Fruit fly (Drosophila melanogaster): Measurements from ENCODE around the gene CG18404.

Gene CG18404

DNA sequence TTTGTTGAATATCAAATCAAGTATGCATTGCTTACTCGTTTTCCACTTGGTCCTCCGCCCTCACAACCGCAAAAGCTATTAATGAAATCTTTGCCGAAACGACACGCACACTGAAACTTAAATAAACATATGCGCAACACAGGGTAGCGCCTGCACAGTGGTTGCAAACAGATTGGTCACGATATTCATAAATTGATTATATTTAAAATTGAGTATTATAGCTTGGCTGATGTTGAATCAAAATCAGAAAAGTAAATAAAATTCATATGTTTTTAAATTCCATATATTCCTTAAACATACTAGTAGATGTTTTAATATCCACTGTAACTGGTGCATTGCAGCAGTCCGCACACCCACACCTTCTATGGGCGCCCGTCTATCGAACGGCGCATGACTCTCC, 31.0 kb downstream of the CG18404 start (continued):
- 0 out of 3 replicates have a peak, but pooled peaks have one; percentile 21 for TF ChIP-seq CG34422 (GFP tag; IDR thresholded peaks at IDR 0.05)
- no peak for TF ChIP-seq CG17568 (GFP tag; optimal IDR thresholded peaks at IDR 0.05)
- peak; percentile 16 for TF ChIP-seq CG11504 (tag; optimal IDR thresholded peaks at IDR 0.05)
- TF ChIP-seq Ptx1 (GFP tag; IDR thresholded peaks at IDR 0.05): peak; percentile 31; the same call in 1 of the 2 replicates
- TF ChIP-seq pita (GFP tag; optimal IDR thresholded peaks at IDR 0.05): no peak
- no peak for TF ChIP-seq CG17802 (tag; optimal IDR thresholded peaks at IDR 0.05)
- no peak for TF ChIP-seq sna (GFP tag; IDR thresholded peaks at IDR 0.05; ENCODE audit: partially characterized antibody)
- TF ChIP-seq otp (GFP tag; IDR thresholded peaks at IDR 0.05): 0 out of 3 replicates have a peak, but pooled peaks have one; percentile 27
- TF ChIP-seq tio (GFP tag; optimal IDR thresholded peaks at IDR 0.05): peak; percentile 4

- TF ChIP-seq CG31365 (tag; optimal IDR thresholded peaks at IDR 0.05) (peak; percentile 77), Drgx (GFP tag; IDR thresholded peaks at IDR 0.05) (peak; percentile 34; the same call in 1 of the 2 replicates), CG17186 (GFP tag; optimal IDR thresholded peaks at IDR 0.05) (no peak), lbe (GFP tag; optimal IDR thresholded peaks at IDR 0.05) (peak; percentile 27), corto (GFP tag; optimal IDR thresholded peaks at IDR 0.05) (peak; percentile 43), Dfd (GFP tag; optimal IDR thresholded peaks at IDR 0.05) (peak in 1 of 2 experiments; percentile 15), CG9932 (GFP tag; IDR thresholded peaks at IDR 0.05) (0 out of 2 replicates have a peak, but pooled peaks have one; percentile 1), wor (GFP tag; IDR thresholded peaks at IDR 0.05) (no peak)
These were observed 31.6 kb downstream of the CG18404 start for dm6 chr3R:30284573-30284972.

- 0 out of 2 replicates have a peak, but pooled peaks have one; percentile 15 for TF ChIP-seq CG10959 (GFP tag; IDR thresholded peaks at IDR 0.05)
- TF ChIP-seq NfI (GFP tag; optimal IDR thresholded peaks at IDR 0.05): no peak
- no peak for TF ChIP-seq cad (GFP tag; optimal IDR thresholded peaks at IDR 0.05)
- TF ChIP-seq abd-A (tag; optimal IDR thresholded peaks at IDR 0.05): no peak
- TF ChIP-seq CG3726 (GFP tag; IDR thresholded peaks at IDR 0.05): 0 out of 3 replicates have a peak, but pooled peaks have one; percentile 23
- TF ChIP-seq CG31441 (GFP tag; IDR thresholded peaks at IDR 0.05): no peak
- TF ChIP-seq CG14441 (GFP tag; IDR thresholded peaks at IDR 0.05): no peak
- peak; percentile 20 for TF ChIP-seq CG9727 (GFP tag; optimal IDR thresholded peaks at IDR 0.05)
- no peak for TF ChIP-seq ttk (GFP tag; IDR thresholded peaks at IDR 0.05)
- no peak for TF ChIP-seq E2f1 (GFP tag; IDR thresholded peaks at IDR 0.05)
- no peak for TF ChIP-seq Fer3 (tag; optimal IDR thresholded peaks at IDR 0.05)
- no peak for TF ChIP-seq odd (GFP tag; optimal IDR thresholded peaks at IDR 0.05)
- TF ChIP-seq CG11695 (GFP tag; IDR thresholded peaks at IDR 0.05): no peak
- no peak for TF ChIP-seq luna (GFP tag; optimal IDR thresholded peaks at IDR 0.05)
- TF ChIP-seq psq (GFP tag; optimal IDR thresholded peaks at IDR 0.05): no peak
- no peak for TF ChIP-seq Adf1 (GFP tag; IDR thresholded peaks at IDR 0.05)
- peak; percentile 26; the same call in 1 of the 2 replicates for TF ChIP-seq Xrp1 (GFP tag; IDR thresholded peaks at IDR 0.05)
- 0 out of 3 replicates have a peak, but pooled peaks have one; percentile 20 for TF ChIP-seq otp (GFP tag; IDR thresholded peaks at IDR 0.05)
- no peak for TF ChIP-seq CG15696 (tag; optimal IDR thresholded peaks at IDR 0.05)
- TF ChIP-seq CG15601 (tag; optimal IDR thresholded peaks at IDR 0.05): no peak
- TF ChIP-seq Neu2 (GFP tag; optimal IDR thresholded peaks at IDR 0.05; ENCODE audit: borderline replicate concordance): no peak
- no peak for TF ChIP-seq z (GFP tag; IDR thresholded peaks at IDR 0.05)
- peak; percentile 8 for TF ChIP-seq phol (tag; optimal IDR thresholded peaks at IDR 0.05)
- no peak for TF ChIP-seq chn (GFP tag; optimal IDR thresholded peaks at IDR 0.05)
- TF ChIP-seq ftz-f1 (GFP tag; optimal IDR thresholded peaks at IDR 0.05): no peak
- peak; percentile 44; the same call in 1 of the 2 replicates for TF ChIP-seq CG4404 (GFP tag; IDR thresholded peaks at IDR 0.05)
- TF ChIP-seq CG10654 (GFP tag; optimal IDR thresholded peaks at IDR 0.05): no peak
- TF ChIP-seq run (tag; optimal IDR thresholded peaks at IDR 0.05): no peak
- TF ChIP-seq CG4424 (GFP tag; optimal IDR thresholded peaks at IDR 0.05): no peak
- no peak for TF ChIP-seq CG43689 (GFP tag; IDR thresholded peaks at IDR 0.05)
- peak; percentile 46 to 85 for TF ChIP-seq insv (GFP tag; optimal IDR thresholded peaks at IDR 0.05)
- no peak for TF ChIP-seq Side (GFP tag; optimal IDR thresholded peaks at IDR 0.05)
These were observed 32.1 kb downstream of the CG18404 start for dm6 chr3R:30284989-30285670.

Measured in whole organism, embryonic.